Worm (Caenorhabditis elegans) whole organism, young adult: ENCODE data around the gene pek-1.

Experiments used
- B0336.3 ChIP-seq: fragments of 200-800 bp; sonication (Bioruptor generic); IDR thresholded peaks from 2 replicates; pipeline ENCODE4 v1.3.6; 2022; ENCODE audit warnings: missing genetic modification characterization, missing compliant biosample characterization
- F33H1.4 ChIP-seq: fragments of 200-800 bp; sonication (Bioruptor generic); IDR thresholded peaks from 2 replicates; pipeline ENCODE4 v1.3.6; 2022; ENCODE audit warnings: missing genetic modification reagents, missing genetic modification characterization, missing compliant biosample characterization
- F39B2.1 ChIP-seq: fragments of 200-800 bp; sonication (Bioruptor generic); IDR thresholded peaks from 2 replicates; pipeline ENCODE4 v1.3.6; 2022; ENCODE audit warnings: missing genetic modification reagents, missing genetic modification characterization, missing compliant biosample characterization
- F57A8.1 ChIP-seq: fragments of 200-800 bp; sonication (Bioruptor generic); optimal IDR thresholded peaks from 2 replicates; lab custom pipeline; 2018; ENCODE audit warnings: mild to moderate bottlenecking, missing genetic modification characterization, moderate library complexity, missing compliant biosample characterization
- K12H6.12 ChIP-seq: fragments of 200-800 bp; sonication (Bioruptor generic); optimal IDR thresholded peaks from 2 replicates; lab custom pipeline; 2018; ENCODE audit warnings: mild to moderate bottlenecking, missing genetic modification characterization, missing compliant biosample characterization
- aptf-2 ChIP-seq: fragments of 200-800 bp; sonication (Bioruptor generic); conservative IDR thresholded peaks from 2 replicates; pipeline ENCODE4 v1.3.6; 2022; ENCODE audit warnings: missing genetic modification reagents, missing genetic modification characterization, missing compliant biosample characterization
- atf-7 ChIP-seq: sonication (generic microtip); optimal IDR thresholded peaks from 2 replicates; lab custom pipeline; 2017; ENCODE audit warnings: mild to moderate bottlenecking, missing genetic modification characterization, missing compliant biosample characterization
- athp-1 ChIP-seq: sonication (generic microtip); optimal IDR thresholded peaks from 2 replicates; lab custom pipeline; 2017; ENCODE audit warnings: mild to moderate bottlenecking, missing genetic modification characterization, missing compliant biosample characterization
- attf-6 ChIP-seq: fragments of 200-800 bp; sonication (Bioruptor generic); IDR thresholded peaks from 2 replicates; pipeline ENCODE4 v1.3.6; 2022; ENCODE audit warnings: missing genetic modification reagents, missing genetic modification characterization, missing compliant biosample characterization
- bed-2 ChIP-seq: fragments of 200-800 bp; sonication (Bioruptor generic); IDR thresholded peaks from 2 replicates; pipeline ENCODE4 v1.3.6; 2022; ENCODE audit warnings: missing genetic modification reagents, missing genetic modification characterization, missing compliant biosample characterization
- ccch-3 ChIP-seq: fragments of 200-800 bp; sonication (Bioruptor generic); optimal IDR thresholded peaks from 2 replicates; lab custom pipeline; 2018; ENCODE audit warnings: mild to moderate bottlenecking, missing genetic modification characterization, missing compliant biosample characterization
- cebp-1 ChIP-seq, 2 experiments: fragments of 200-800 bp in 1 of 2; sonication (Bioruptor generic) in 1 of 2; sonication (generic microtip) in 1 of 2; IDR thresholded peaks in 1 of 2; optimal IDR thresholded peaks in 1 of 2; 2 replicates each; pipeline versions ENCODE4 v1.3.6 to Lab custom; 2017 to 2022; ENCODE audit warnings: missing compliant biosample characterization in 2 of 2, missing genetic modification characterization in 2 of 2, mild to moderate bottlenecking in 1 of 2, missing genetic modification reagents in 1 of 2, moderate library complexity in 1 of 2
- ceh-58 ChIP-seq: fragments of 200-800 bp; sonication (Bioruptor generic); IDR thresholded peaks from 2 replicates; pipeline ENCODE4 v1.3.6; 2022; ENCODE audit warnings: missing genetic modification characterization, missing compliant biosample characterization
- egl-18 ChIP-seq: fragments of 200-800 bp; sonication (Bioruptor generic); IDR thresholded peaks from 2 replicates; pipeline ENCODE4 v1.3.6; 2022; ENCODE audit warnings: missing genetic modification reagents, missing genetic modification characterization, missing compliant biosample characterization
- ekl-4 ChIP-seq: fragments of 200-800 bp; sonication (Bioruptor generic); IDR thresholded peaks from 2 replicates; pipeline ENCODE4 v1.3.6; 2022; ENCODE audit warnings: missing genetic modification reagents, missing genetic modification characterization, missing compliant biosample characterization
- hlh-26 ChIP-seq: fragments of 200-800 bp; sonication (Bioruptor generic); conservative IDR thresholded peaks from 2 replicates; pipeline ENCODE4 v1.3.6; 2022; ENCODE audit warnings: missing genetic modification reagents, missing genetic modification characterization, missing compliant biosample characterization
- hmg-1.2 ChIP-seq: fragments of 200-800 bp; sonication (Bioruptor generic); IDR thresholded peaks from 2 replicates; pipeline ENCODE4 v1.3.6; 2022; ENCODE audit warnings: missing genetic modification reagents, missing genetic modification characterization, missing compliant biosample characterization
- hmg-20 ChIP-seq: fragments of 200-800 bp; sonication (Bioruptor generic); IDR thresholded peaks from 2 replicates; pipeline ENCODE4 v1.3.6; 2022; ENCODE audit warnings: missing genetic modification reagents, missing genetic modification characterization, missing compliant biosample characterization
- hsf-1 ChIP-seq: fragments of 200-800 bp; sonication (Bioruptor generic); IDR thresholded peaks from 2 replicates; pipeline ENCODE4 v1.3.6; 2022; ENCODE audit warnings: missing genetic modification reagents, missing genetic modification characterization, missing compliant biosample characterization
- let-526 ChIP-seq: fragments of 200-800 bp; sonication (Bioruptor generic); IDR thresholded peaks from 2 replicates; pipeline ENCODE4 v1.3.6; 2022; ENCODE audit warnings: missing genetic modification reagents, missing genetic modification characterization, missing compliant biosample characterization
- let-607 ChIP-seq, 2 experiments: fragments of 200-800 bp in 1 of 2; sonication (Bioruptor generic) in 1 of 2; sonication (generic microtip) in 1 of 2; optimal IDR thresholded peaks; 2 replicates each; lab custom pipeline; 2016 to 2018; ENCODE audit warnings: mild to moderate bottlenecking in 2 of 2, missing compliant biosample characterization in 2 of 2, missing genetic modification characterization in 2 of 2, moderate library complexity in 2 of 2, missing genotype in 1 of 2
- lin-35 ChIP-seq, 3 experiments: fragments of 150-350 bp in 2 of 3; sonication (generic microtip) in 1 of 3; optimal IDR thresholded peaks; 2 replicates each; lab custom pipeline; 2014 to 2018; ENCODE audit warnings: missing biosample characterization in 3 of 3, missing genetic modification characterization in 3 of 3, missing genetic modification reagents in 3 of 3
- lin-40 ChIP-seq: sonication (generic microtip); optimal IDR thresholded peaks from 2 replicates; lab custom pipeline; 2016; ENCODE audit warnings: missing genetic modification characterization, mild to moderate bottlenecking, missing compliant biosample characterization, missing genotype, missing genetic modification reagents
- lsl-1 ChIP-seq: fragments of 200-800 bp; sonication (Bioruptor generic); optimal IDR thresholded peaks from 2 replicates; lab custom pipeline; 2018; ENCODE audit warnings: mild to moderate bottlenecking, missing genetic modification characterization, moderate library complexity, missing compliant biosample characterization
- madf-10 ChIP-seq: sonication (generic microtip); optimal IDR thresholded peaks from 2 replicates; lab custom pipeline; 2016; ENCODE audit warnings: mild to moderate bottlenecking, missing genetic modification characterization, missing compliant biosample characterization
- madf-6 ChIP-seq: fragments of 200-800 bp; sonication (Bioruptor generic); IDR thresholded peaks from 2 replicates; pipeline ENCODE4 v1.3.6; 2022; ENCODE audit warnings: missing genetic modification reagents, missing genetic modification characterization, missing compliant biosample characterization
- madf-8 ChIP-seq: fragments of 200-800 bp; sonication (Bioruptor generic); conservative IDR thresholded peaks from 2 replicates; pipeline ENCODE4 v1.3.6; 2022; ENCODE audit warnings: missing genetic modification reagents, missing genetic modification characterization, missing compliant biosample characterization
- nfyb-1 ChIP-seq: fragments of 200-800 bp; sonication (Bioruptor generic); IDR thresholded peaks from 2 replicates; pipeline ENCODE4 v1.3.6; 2022; ENCODE audit warnings: missing genetic modification reagents, missing genetic modification characterization, missing compliant biosample characterization
- nhr-120 ChIP-seq: fragments of 200-800 bp; sonication (Bioruptor generic); IDR thresholded peaks from 2 replicates; pipeline ENCODE4 v1.3.6; 2022; ENCODE audit warnings: missing genetic modification characterization, missing compliant biosample characterization
- nhr-80 ChIP-seq: sonication (generic microtip); optimal IDR thresholded peaks from 2 replicates; lab custom pipeline; 2016; ENCODE audit warnings: missing genetic modification characterization, missing compliant biosample characterization
- rpc-1 ChIP-seq, 2 experiments: fragments of 150-350 bp in 1 of 2; sonication (generic microtip) in 1 of 2; optimal IDR thresholded peaks; 2 replicates each; lab custom pipeline; 2014 to 2018; ENCODE audit warnings: missing biosample characterization in 1 of 2, missing genetic modification characterization in 1 of 2, missing genetic modification reagents in 1 of 2, missing genotype in 1 of 2
- ztf-18 ChIP-seq: sonication (generic microtip); optimal IDR thresholded peaks from 2 replicates; lab custom pipeline; 2016; ENCODE audit warnings: missing genotype, mild to moderate bottlenecking, missing genetic modification characterization, missing compliant biosample characterization
- ztf-25 ChIP-seq: fragments of 200-800 bp; sonication (Bioruptor generic); IDR thresholded peaks from 2 replicates; pipeline ENCODE4 v1.3.6; 2022; ENCODE audit warnings: missing genetic modification reagents, missing genetic modification characterization, missing compliant biosample characterization

Gene pek-1

ce11 chrX:11414837-11415550 is at the start of gene pek-1:
pek-1 (minus strand) TSS chrX:11414887.
- TF ChIP-seq cebp-1 (GFP tag; IDR thresholded peaks at IDR 0.05; lab: Robert Waterston, UW) (no peak), cebp-1 (tag; optimal IDR thresholded peaks at IDR 0.05; lab: Kevin White, UChicago) (peak; percentile 73), nfyb-1 (0 out of 2 replicates have a peak, but pooled peaks have one; percentile 31), madf-10 (tag; lab: Kevin White, UChicago) (peak; percentile 4), lsl-1 (GFP tag; lab: Kevin White, UChicago) (no peak), bed-2 (GFP tag; lab: Robert Waterston, UW) (no peak), K12H6.12 (tag; lab: Kevin White, UChicago) (peak; percentile 24), ztf-25 (GFP tag; lab: Robert Waterston, UW) (no peak), hsf-1 (GFP tag; lab: Robert Waterston, UW) (peak; percentile 89), ekl-4 (GFP tag; lab: Robert Waterston, UW) (peak; percentile 10; the same call in 1 of the 2 replicates), rpc-1 (optimal IDR thresholded peaks at IDR 0.05; lab: Kevin White, UChicago) (peak; percentile 15), rpc-1 (tag; optimal IDR thresholded peaks at IDR 0.05; lab: Kevin White, UChicago) (no peak), let-526 (GFP tag; lab: Robert Waterston, UW) (no peak), nhr-80 (tag; lab: Kevin White, UChicago) (peak; percentile 54), F39B2.1 (GFP tag; lab: Robert Waterston, UW) (no peak), F33H1.4 (GFP tag; lab: Robert Waterston, UW) (no peak), ccch-3 (GFP tag; lab: Kevin White, UChicago) (no peak), B0336.3 (GFP tag; lab: Robert Waterston, UW) (peak; percentile 44; the same call in 1 of the 2 replicates), lin-40 (tag; lab: Kevin White, UChicago) (peak; percentile 45), madf-6 (no peak), ztf-18 (tag; lab: Kevin White, UChicago) (no peak), hmg-1.2 (GFP tag; lab: Robert Waterston, UW) (peak; percentile 62; the same call in 1 of the 2 replicates), let-607 (tag; optimal IDR thresholded peaks at IDR 0.05; lab: Kevin White, UChicago) (peak; percentile 73 to 88)

DNA sequence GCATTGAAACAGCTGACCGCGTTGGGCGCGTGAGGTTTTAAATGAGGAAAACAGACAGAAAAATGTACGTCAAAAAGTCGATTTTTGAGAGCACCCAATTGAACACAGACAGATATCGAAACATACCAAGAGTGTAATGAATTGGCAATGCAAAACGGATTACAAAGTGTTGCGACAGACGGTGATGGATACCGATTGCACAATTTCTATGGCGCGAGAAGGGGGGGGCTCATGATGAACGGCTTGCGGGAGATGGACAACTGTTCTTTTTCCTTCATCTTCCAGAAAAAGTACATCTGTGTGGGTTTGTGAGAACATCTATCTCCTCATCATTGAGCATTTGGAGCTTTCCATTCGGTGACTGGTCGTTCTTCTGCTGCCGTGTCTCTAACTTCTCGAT is 48.9 kb upstream of the pek-1 start:
- TF ChIP-seq egl-18 (GFP tag; lab: Robert Waterston, UW) (no peak), nhr-120 (no peak), ztf-18 (tag; lab: Kevin White, UChicago) (no peak), nhr-80 (tag; lab: Kevin White, UChicago) (no peak), athp-1 (tag; lab: Kevin White, UChicago) (no peak), F39B2.1 (GFP tag; lab: Robert Waterston, UW) (no peak), hmg-20 (GFP tag; lab: Robert Waterston, UW) (no peak), F57A8.1 (GFP tag; lab: Kevin White, UChicago) (no peak), lin-35 (GFP tag; optimal IDR thresholded peaks at IDR 0.05; lab: Kevin White, UChicago) (no peak), attf-6 (GFP tag; lab: Robert Waterston, UW) (no peak), rpc-1 (optimal IDR thresholded peaks at IDR 0.05; lab: Kevin White, UChicago) (no peak), rpc-1 (tag; optimal IDR thresholded peaks at IDR 0.05; lab: Kevin White, UChicago) (no peak), lsl-1 (GFP tag; lab: Kevin White, UChicago) (no peak), madf-8 (GFP tag; lab: Robert Waterston, UW) (no peak), let-607 (tag; optimal IDR thresholded peaks at IDR 0.05; lab: Kevin White, UChicago) (no peak), aptf-2 (no peak), hlh-26 (GFP tag; lab: Robert Waterston, UW) (no peak), atf-7 (tag; lab: Kevin White, UChicago) (no peak), bed-2 (GFP tag; lab: Robert Waterston, UW) (no peak)

- no peak for TF ChIP-seq ceh-58
- TF ChIP-seq, all 124 proteins: peak for 0
Observed at ce11 chrX:11463005-11463404, 48.3 kb upstream of the pek-1 start.
